Worm (Caenorhabditis elegans): Measurements from ENCODE around the gene myo-2.
A peak's percentile ranks its signal among the peaks of the same experiment; 100 is the strongest.
"Not testable (repeated sequence)": the region's sequence is repeated elsewhere in the genome, so short reads cannot be mapped to it uniquely, and the experiment has no call there.

The myo-2 gene

DNA sequence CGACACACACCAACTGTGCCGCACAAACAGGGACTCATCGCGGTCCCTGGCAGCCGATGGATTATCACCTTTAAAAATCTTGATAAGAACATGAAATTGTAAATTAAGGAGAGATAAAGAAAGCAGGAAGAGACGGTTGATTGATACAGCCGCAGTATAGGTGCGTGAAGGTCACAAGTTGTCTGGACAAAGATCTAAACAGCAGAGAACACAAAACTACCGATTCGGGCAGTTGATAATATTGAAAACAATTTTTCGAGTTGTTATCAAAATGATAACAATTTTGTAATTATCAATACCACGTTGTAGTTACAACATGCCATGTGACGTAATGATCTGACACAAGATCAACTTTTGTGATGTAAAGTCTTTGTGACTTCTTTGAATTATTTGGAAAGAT, 32.9 kb downstream of the myo-2 start (continued):
- TF ChIP-seq lsy-2 (tag; optimal IDR thresholded peaks at IDR 0.05) (peak; percentile 53 to 80), lin-13 (GFP tag; optimal IDR thresholded peaks at IDR 0.05) (peak; percentile 7), irx-1 (tag; optimal IDR thresholded peaks at IDR 0.05) (peak; percentile 18), dpl-1 (GFP tag; optimal IDR thresholded peaks at IDR 0.05) (peak in 2 of 3 experiments; percentile 14 to 39), C34B4.2 (tag; optimal IDR thresholded peaks at IDR 0.05) (no peak), nhr-85 (tag) (peak; percentile 99), nhr-84 (tag; optimal IDR thresholded peaks at IDR 0.05) (no peak), blmp-1 (tag; optimal IDR thresholded peaks at IDR 0.05) (peak; percentile 85), egl-27 (tag; optimal IDR thresholded peaks at IDR 0.05) (peak; percentile 40 to 65), ets-5 (GFP tag; IDR thresholded peaks at IDR 0.05) (no peak), xbp-1 (tag; optimal IDR thresholded peaks at IDR 0.05) (peak; percentile 29), vab-15 (tag; optimal IDR thresholded peaks at IDR 0.05) (no peak), ceh-63 (GFP tag; optimal IDR thresholded peaks at IDR 0.05) (no peak), lir-3 (tag; optimal IDR thresholded peaks at IDR 0.05; ENCODE audit: poor library complexity) (peak; percentile 70), nhr-90 (tag; optimal IDR thresholded peaks at IDR 0.05; ENCODE audit: poor library complexity) (peak; percentile 93), elt-3 (tag; optimal IDR thresholded peaks at IDR 0.05) (peak; percentile 81 to 100 (median 96)), mdl-1 (tag; optimal IDR thresholded peaks at IDR 0.05) (peak in 1 of 2 experiments; percentile 80), skn-1 (tag; optimal IDR thresholded peaks at IDR 0.05) (no peak), alr-1 (tag; optimal IDR thresholded peaks at IDR 0.05; ENCODE audit: borderline replicate concordance) (no peak), nhr-71 (tag; optimal IDR thresholded peaks at IDR 0.05) (peak; percentile 95), elt-2 (tag; optimal IDR thresholded peaks at IDR 0.05) (peak; percentile 100), sox-4 (tag; optimal IDR thresholded peaks at IDR 0.05) (no peak), nhr-20 (tag; optimal IDR thresholded peaks at IDR 0.05) (peak; percentile 99), ceh-88 (GFP tag; IDR thresholded peaks at IDR 0.05) (peak; percentile 55), isw-1 (GFP tag; IDR thresholded peaks at IDR 0.05) (no peak), Y116A8C.19 (tag; optimal IDR thresholded peaks at IDR 0.05; ENCODE audit: borderline replicate concordance) (no peak), rnt-1 (tag; optimal IDR thresholded peaks at IDR 0.05) (peak; percentile 28), lin-14 (GFP tag; optimal IDR thresholded peaks at IDR 0.05) (peak; percentile 88), pax-3 (tag; optimal IDR thresholded peaks at IDR 0.05) (no peak), jun-1 (tag; optimal IDR thresholded peaks at IDR 0.05) (peak; percentile 74)

- not testable (repeated sequence) for TF ChIP-seq efl-1 (optimal IDR thresholded peaks at IDR 0.05)
- TF ChIP-seq efl-1 (GFP tag; optimal IDR thresholded peaks at IDR 0.05 in 1 of 2): peak in 1 of 2 experiments; percentile 66
Observed at ce11 chrX:12502582-12502981, 34.7 kb downstream of the myo-2 start.

DNA sequence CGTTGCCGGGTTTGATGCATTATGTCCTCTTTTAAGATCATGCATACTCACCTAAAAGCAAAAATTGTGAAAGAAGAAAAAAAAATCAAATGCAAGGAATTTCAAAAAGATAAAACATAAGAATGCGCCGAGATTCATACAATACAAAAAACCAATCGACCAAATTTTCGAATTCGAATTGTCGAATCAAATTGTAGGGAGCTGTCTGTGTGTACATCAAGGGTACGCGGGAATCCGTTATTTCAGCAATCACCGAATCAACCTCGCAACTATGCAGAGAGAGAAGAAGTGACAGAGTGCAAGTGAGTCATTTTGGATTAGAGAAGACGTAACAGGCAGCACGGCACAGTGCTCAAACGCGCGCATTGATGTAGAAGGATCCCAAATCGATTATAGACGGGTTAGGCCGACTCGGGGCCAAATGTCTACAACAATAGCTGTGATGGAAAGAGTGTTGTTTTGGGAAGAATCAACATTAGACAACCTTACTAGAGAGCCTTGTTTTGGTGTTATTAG, 35.5 kb downstream of the myo-2 start, which contains the start of gene sdz-19:
Gene sdz-19, minus strand, starts transcription at position 51 of the 516 bp plus-strand sequence.
- no peak for TF ChIP-seq elt-3 (tag; optimal IDR thresholded peaks at IDR 0.05)
- TF ChIP-seq C16A3.4 (tag; optimal IDR thresholded peaks at IDR 0.05): no peak
- no peak for TF ChIP-seq ceh-63 (GFP tag; optimal IDR thresholded peaks at IDR 0.05)
- no peak for TF ChIP-seq grh-1 (GFP tag; IDR thresholded peaks at IDR 0.05)
- no peak for TF ChIP-seq hlh-17 (GFP tag; optimal IDR thresholded peaks at IDR 0.05; ENCODE audit: borderline replicate concordance)
- TF ChIP-seq efl-1 (optimal IDR thresholded peaks at IDR 0.05): no peak
- no peak for TF ChIP-seq efl-1 (GFP tag; optimal IDR thresholded peaks at IDR 0.05 in 1 of 2)
- no peak for TF ChIP-seq Y116A8C.19 (tag; optimal IDR thresholded peaks at IDR 0.05; ENCODE audit: borderline replicate concordance)

- TF ChIP-seq sptf-1 (tag; optimal IDR thresholded peaks at IDR 0.05) (no peak), mdl-1 (tag; optimal IDR thresholded peaks at IDR 0.05) (peak in 1 of 2 experiments; percentile 54), unc-130 (tag; optimal IDR thresholded peaks at IDR 0.05) (peak; percentile 73), fos-1 (tag; optimal IDR thresholded peaks at IDR 0.05) (peak; percentile 32), C16A3.4 (tag; optimal IDR thresholded peaks at IDR 0.05) (peak; percentile 7), pax-3 (tag; optimal IDR thresholded peaks at IDR 0.05) (peak; percentile 5), lin-39 (tag; optimal IDR thresholded peaks at IDR 0.05) (peak; percentile 37), unc-86 (tag; optimal IDR thresholded peaks at IDR 0.05) (no peak), blmp-1 (tag; optimal IDR thresholded peaks at IDR 0.05) (peak; percentile 58), tlp-1 (tag; optimal IDR thresholded peaks at IDR 0.05) (peak; percentile 71), mep-1 (tag; optimal IDR thresholded peaks at IDR 0.05) (peak; percentile 44), ceh-88 (GFP tag; IDR thresholded peaks at IDR 0.05) (peak; percentile 23; the same call in 1 of the 2 replicates), ces-1 (GFP tag; optimal IDR thresholded peaks at IDR 0.05) (no peak), elt-2 (tag; optimal IDR thresholded peaks at IDR 0.05) (peak; percentile 96), lin-35 (GFP tag; optimal IDR thresholded peaks at IDR 0.05) (peak in 1 of 2 experiments; percentile 67), tbx-2 (tag; optimal IDR thresholded peaks at IDR 0.05) (peak; percentile 44), nhr-20 (tag; optimal IDR thresholded peaks at IDR 0.05) (peak; percentile 93), elt-3 (tag; optimal IDR thresholded peaks at IDR 0.05) (peak; percentile 38 to 89 (median 84))
Observed at ce11 chrX:12509334-12509944, 41.6 kb downstream of the myo-2 start.

Measured in whole organism, L1 larva.